Fruit fly (Drosophila melanogaster): Measurements from ENCODE around the gene CG34299.

The CG34299 gene

DNA sequence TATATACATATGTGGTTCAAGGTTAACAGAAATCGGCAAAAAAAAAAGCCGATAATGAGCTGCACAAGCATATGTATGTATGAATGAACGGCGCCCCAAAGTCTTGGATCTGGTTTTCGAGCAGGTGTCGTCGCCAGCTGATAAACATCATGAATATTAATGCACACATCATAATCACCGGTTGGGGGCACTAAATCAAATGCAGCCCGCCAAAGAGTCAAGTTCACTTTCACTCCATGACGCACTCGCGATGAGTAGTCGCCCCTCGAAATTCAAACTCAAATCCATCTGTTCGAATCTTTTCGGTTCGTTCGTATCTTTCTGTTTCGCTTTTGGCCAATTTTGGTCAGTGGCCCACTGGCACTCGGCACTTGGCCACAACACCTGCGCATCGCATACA, 9.1 kb upstream of the CG34299 start:
- TF ChIP-seq Crg-1 (GFP tag; optimal IDR thresholded peaks at IDR 0.05), result no peak
- TF ChIP-seq CG7045 (GFP tag; optimal IDR thresholded peaks at IDR 0.05), result no peak
- TF ChIP-seq CG11617 (GFP tag; optimal IDR thresholded peaks at IDR 0.05), result no peak
- TF ChIP-seq CG1620 (GFP tag; optimal IDR thresholded peaks at IDR 0.05), result no peak
- TF ChIP-seq CG7101 (tag; optimal IDR thresholded peaks at IDR 0.05), result no peak
- no peak for TF ChIP-seq cnc (optimal IDR thresholded peaks at IDR 0.05)
- TF ChIP-seq tj (GFP tag; optimal IDR thresholded peaks at IDR 0.05), result no peak
- no peak for TF ChIP-seq Mnt (GFP tag; optimal IDR thresholded peaks at IDR 0.05)
- no peak for TF ChIP-seq CG12768 (GFP tag; optimal IDR thresholded peaks at IDR 0.05)
- TF ChIP-seq ovo (GFP tag; optimal IDR thresholded peaks at IDR 0.05), result no peak
- TF ChIP-seq Clk (GFP tag; optimal IDR thresholded peaks at IDR 0.05), result no peak
- no peak for TF ChIP-seq CG33017 (tag; optimal IDR thresholded peaks at IDR 0.05)
- TF ChIP-seq pad (GFP tag; optimal IDR thresholded peaks at IDR 0.05), result no peak
- no peak for TF ChIP-seq kay (GFP tag; ENCODE audit: borderline replicate concordance)
- no peak for TF ChIP-seq bab1 (GFP tag; optimal IDR thresholded peaks at IDR 0.05)
- no peak for TF ChIP-seq Hr96 (GFP tag; optimal IDR thresholded peaks at IDR 0.05)
- TF ChIP-seq toe (GFP tag; optimal IDR thresholded peaks at IDR 0.05), result no peak
- no peak for TF ChIP-seq CG5204 (GFP tag; optimal IDR thresholded peaks at IDR 0.05)
- TF ChIP-seq cic (GFP tag; optimal IDR thresholded peaks at IDR 0.05), result no peak

DNA sequence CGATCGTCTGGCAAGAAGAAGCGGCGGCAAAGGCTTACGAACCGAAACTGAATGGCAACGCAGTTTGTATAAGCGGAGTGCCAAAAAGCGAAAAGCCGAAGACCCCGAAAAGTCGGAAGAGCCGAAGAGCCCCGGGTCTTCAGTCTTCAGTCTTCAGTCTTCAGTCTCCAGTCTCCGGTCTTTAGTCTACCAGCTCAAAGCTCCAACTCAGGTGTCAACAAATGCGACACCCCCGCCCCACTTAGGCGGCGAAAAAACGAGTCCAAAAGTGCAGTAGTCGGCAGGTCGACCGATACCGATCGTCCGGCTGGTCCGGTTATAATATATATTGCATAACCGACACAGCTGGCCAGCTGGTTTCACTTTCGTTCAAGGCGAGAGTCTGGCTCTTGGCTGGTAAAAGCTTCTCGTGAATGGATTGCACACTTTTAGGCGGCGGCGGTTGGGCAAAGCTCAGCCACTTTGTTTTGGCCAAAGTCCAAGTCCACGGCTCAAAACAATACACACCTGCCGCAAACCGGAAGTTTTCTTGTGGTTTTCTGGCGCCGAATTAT, 6.0 kb upstream of the CG34299 start, which contains the start of gene CG9737:
Gene CG9737, minus strand, starts transcription at position 51 of the 554 bp plus-strand sequence.
- TF ChIP-seq bab1 (GFP tag; optimal IDR thresholded peaks at IDR 0.05) (peak; percentile 67), Crg-1 (GFP tag; optimal IDR thresholded peaks at IDR 0.05) (no peak), toe (GFP tag; optimal IDR thresholded peaks at IDR 0.05) (peak; percentile 71), CG14711 (tag; optimal IDR thresholded peaks at IDR 0.05) (no peak), tj (GFP tag; optimal IDR thresholded peaks at IDR 0.05) (peak; percentile 93), CG1620 (GFP tag; optimal IDR thresholded peaks at IDR 0.05) (no peak), CG12768 (GFP tag; optimal IDR thresholded peaks at IDR 0.05) (peak; percentile 82), cic (GFP tag; optimal IDR thresholded peaks at IDR 0.05) (peak; percentile 44), cnc (optimal IDR thresholded peaks at IDR 0.05) (no peak), pad (GFP tag; optimal IDR thresholded peaks at IDR 0.05) (no peak), Hr96 (GFP tag; optimal IDR thresholded peaks at IDR 0.05) (peak; percentile 70), ovo (GFP tag; optimal IDR thresholded peaks at IDR 0.05) (no peak), CG5204 (GFP tag; optimal IDR thresholded peaks at IDR 0.05) (peak; percentile 26), CG7045 (GFP tag; optimal IDR thresholded peaks at IDR 0.05) (peak; percentile 35), CG11617 (GFP tag; optimal IDR thresholded peaks at IDR 0.05) (peak; percentile 40), kay (GFP tag; ENCODE audit: borderline replicate concordance) (peak; percentile 8), Mnt (GFP tag; optimal IDR thresholded peaks at IDR 0.05) (no peak), Clk (GFP tag; optimal IDR thresholded peaks at IDR 0.05) (no peak), CG33017 (tag; optimal IDR thresholded peaks at IDR 0.05) (peak; percentile 26), CG7101 (tag; optimal IDR thresholded peaks at IDR 0.05) (no peak)

DNA sequence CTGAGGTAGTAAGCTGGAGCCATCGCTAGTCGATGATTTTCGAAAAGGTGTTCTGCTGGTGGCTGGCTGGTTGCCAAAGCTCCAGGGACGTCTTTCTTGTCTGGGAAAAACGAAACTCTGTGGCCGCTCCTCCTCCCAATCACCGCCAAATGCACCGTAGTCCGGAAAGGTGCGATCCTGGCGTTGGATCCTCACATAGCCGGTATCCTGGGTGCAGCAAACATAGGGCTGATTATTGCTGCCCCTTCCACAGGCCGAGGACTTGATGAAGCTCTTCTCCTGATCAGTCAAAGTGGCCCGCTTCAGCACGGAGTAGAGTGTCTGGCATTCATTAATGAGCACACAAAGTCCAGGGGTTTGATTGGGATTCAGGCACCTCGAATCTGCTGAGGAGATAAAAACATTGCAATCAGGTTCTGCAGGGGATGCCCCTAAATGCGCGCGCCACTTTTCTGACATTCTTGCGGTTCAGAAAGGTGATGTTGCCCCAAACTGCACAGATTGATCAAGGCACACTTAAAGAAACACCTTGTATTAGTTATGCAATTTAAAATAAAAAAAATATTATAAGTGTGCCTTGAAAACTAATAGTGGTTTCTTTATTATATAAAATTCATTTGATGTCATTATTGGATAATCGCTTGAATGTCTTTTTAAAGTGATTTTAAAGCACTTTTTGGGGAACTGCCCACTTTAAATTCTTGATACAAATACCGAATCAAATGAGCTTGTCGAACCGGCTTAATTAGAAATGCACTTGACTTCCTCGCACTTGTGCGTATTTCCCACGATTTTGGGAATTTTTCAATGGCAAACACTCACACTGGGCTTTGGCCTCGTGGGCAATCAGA, 3.4 kb upstream of the CG34299 start:
- TF ChIP-seq cic (GFP tag; optimal IDR thresholded peaks at IDR 0.05) (no peak), CG5204 (GFP tag; optimal IDR thresholded peaks at IDR 0.05) (no peak), kay (GFP tag; ENCODE audit: borderline replicate concordance) (peak; percentile 53), cnc (optimal IDR thresholded peaks at IDR 0.05) (no peak), ovo (GFP tag; optimal IDR thresholded peaks at IDR 0.05) (no peak), Crg-1 (GFP tag; optimal IDR thresholded peaks at IDR 0.05) (no peak)

DNA sequence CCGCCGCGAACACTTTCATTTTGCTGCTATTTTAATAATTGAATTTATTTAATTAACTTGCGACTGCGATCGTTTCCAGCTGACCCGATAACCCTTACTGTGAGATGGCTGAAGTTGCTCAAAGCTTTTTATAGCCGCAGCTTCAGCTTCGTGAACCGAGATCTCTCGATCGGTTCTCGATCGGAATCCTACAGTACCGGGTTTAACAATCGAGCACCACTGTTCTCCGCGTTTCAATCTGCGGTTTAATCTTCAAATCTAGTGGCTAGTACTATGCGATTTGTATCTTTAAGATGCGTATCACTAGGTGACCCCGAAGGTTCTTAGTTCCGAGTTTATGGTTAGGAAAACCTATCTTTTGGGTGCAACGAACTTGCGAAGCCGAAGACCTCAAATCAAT, 2.8 kb upstream of the CG34299 start, which contains the start of gene CG9733:
Gene CG9733, minus strand, starts transcription at position 101 of the 400 bp plus-strand sequence.
- TF ChIP-seq Hr96 (GFP tag; optimal IDR thresholded peaks at IDR 0.05), result no peak
- no peak for TF ChIP-seq CG5204 (GFP tag; optimal IDR thresholded peaks at IDR 0.05)
- no peak for TF ChIP-seq cic (GFP tag; optimal IDR thresholded peaks at IDR 0.05)
- no peak for TF ChIP-seq CG7101 (tag; optimal IDR thresholded peaks at IDR 0.05)
- TF ChIP-seq CG1620 (GFP tag; optimal IDR thresholded peaks at IDR 0.05), result no peak
- no peak for TF ChIP-seq Mnt (GFP tag; optimal IDR thresholded peaks at IDR 0.05)
- no peak for TF ChIP-seq bab1 (GFP tag; optimal IDR thresholded peaks at IDR 0.05)
- TF ChIP-seq CG12768 (GFP tag; optimal IDR thresholded peaks at IDR 0.05), result no peak
- no peak for TF ChIP-seq kay (GFP tag; ENCODE audit: borderline replicate concordance)
- TF ChIP-seq CG7045 (GFP tag; optimal IDR thresholded peaks at IDR 0.05), result no peak
- TF ChIP-seq cnc (optimal IDR thresholded peaks at IDR 0.05), result no peak
- no peak for TF ChIP-seq toe (GFP tag; optimal IDR thresholded peaks at IDR 0.05)
- no peak for TF ChIP-seq Clk (GFP tag; optimal IDR thresholded peaks at IDR 0.05)

DNA sequence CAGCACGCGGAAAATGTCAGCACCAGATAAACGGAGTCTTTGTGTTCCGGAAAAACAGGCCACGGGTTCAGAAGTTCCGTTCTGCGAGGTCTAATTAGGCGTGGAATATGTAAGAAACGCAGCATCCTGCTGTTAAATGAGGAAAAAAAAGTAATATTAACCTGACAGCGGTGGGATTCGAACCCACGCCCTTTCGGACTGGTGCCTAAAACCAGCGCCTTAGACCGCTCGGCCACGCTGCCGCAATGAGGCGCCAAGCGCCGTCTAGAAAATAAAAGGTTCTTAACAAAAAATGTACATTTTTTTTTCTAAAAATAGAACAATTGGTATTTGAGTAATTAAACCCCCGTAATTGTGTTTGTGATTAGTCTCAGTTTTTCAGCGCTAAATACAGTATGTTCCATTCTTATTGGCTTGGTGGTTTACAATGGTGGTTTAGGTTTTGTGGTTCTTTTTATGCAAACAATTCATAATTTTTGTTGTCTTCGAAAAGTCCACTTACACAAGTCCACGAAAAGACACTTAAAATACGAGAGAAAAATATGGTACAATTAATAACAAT, 1.5 kb upstream of the CG34299 start:
- TF ChIP-seq cic (GFP tag; optimal IDR thresholded peaks at IDR 0.05) (no peak), CG5204 (GFP tag; optimal IDR thresholded peaks at IDR 0.05) (no peak), CG14711 (tag; optimal IDR thresholded peaks at IDR 0.05) (peak; percentile 43), CG12768 (GFP tag; optimal IDR thresholded peaks at IDR 0.05) (peak; percentile 48), Mnt (GFP tag; optimal IDR thresholded peaks at IDR 0.05) (no peak), CG33017 (tag; optimal IDR thresholded peaks at IDR 0.05) (no peak)

DNA sequence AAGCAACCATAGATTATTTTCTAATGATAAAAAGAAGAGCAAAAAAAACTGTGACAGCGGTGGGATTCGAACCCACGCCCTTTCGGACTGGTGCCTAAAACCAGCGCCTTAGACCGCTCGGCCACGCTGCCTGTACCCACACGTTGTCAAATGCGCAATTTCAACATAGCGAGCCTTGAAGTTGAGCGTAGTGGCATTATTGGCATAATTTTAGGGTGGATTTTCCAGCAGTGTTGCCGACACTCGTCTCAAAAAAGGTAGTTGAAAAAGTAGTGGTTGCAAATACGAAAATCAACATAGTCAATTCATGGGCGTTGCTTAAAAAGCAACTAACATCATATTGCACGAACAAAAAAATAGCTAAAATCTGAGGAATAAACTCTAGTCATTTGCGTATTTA, 818 bp upstream of the CG34299 start:
- TF ChIP-seq bab1 (GFP tag; optimal IDR thresholded peaks at IDR 0.05), result peak; percentile 32
- no peak for TF ChIP-seq CG12768 (GFP tag; optimal IDR thresholded peaks at IDR 0.05)
- no peak for TF ChIP-seq Clk (GFP tag; optimal IDR thresholded peaks at IDR 0.05)
